Worm (Caenorhabditis elegans) whole organism, L2 larva: ENCODE measurements around the gene spe-49.
A peak's percentile ranks its signal among the peaks of the same experiment; 100 is the strongest.

Source experiments
- F13H6.1 ChIP-seq: sonication (generic microtip); optimal IDR thresholded peaks from 2 replicates; lab custom pipeline; 2016; ENCODE audit warnings: missing genetic modification characterization, missing compliant biosample characterization
- R02D3.7 ChIP-seq: fragments of 150-350 bp; optimal IDR thresholded peaks from 2 replicates; lab custom pipeline; 2014; ENCODE audit warnings: missing biosample characterization, missing genetic modification characterization
- Y55F3AM.14 ChIP-seq: fragments of 200-800 bp; sonication (Bioruptor generic); optimal IDR thresholded peaks from 2 replicates; lab custom pipeline; 2018; ENCODE audit warnings: mild to moderate bottlenecking, missing genetic modification characterization, missing compliant biosample characterization
- alr-1 ChIP-seq: fragments of 150-350 bp; optimal IDR thresholded peaks from 2 replicates; lab custom pipeline; 2014; ENCODE audit warnings: missing biosample characterization, missing genetic modification characterization
- ama-1 ChIP-seq: fragments of 150-350 bp; optimal IDR thresholded peaks from 2 replicates; lab custom pipeline; 2018; ENCODE audit warnings: inconsistent platforms
- blmp-1 ChIP-seq: sonication (generic microtip); optimal IDR thresholded peaks from 2 replicates; lab custom pipeline; 2017; ENCODE audit warnings: missing genetic modification characterization, mild to moderate bottlenecking, missing compliant biosample characterization, antibody characterized with exemption, moderate library complexity; ENCODE audit not compliant: insufficient read depth
- ceh-16 ChIP-seq: fragments of 150-350 bp; optimal IDR thresholded peaks from 2 replicates; lab custom pipeline; 2014; ENCODE audit warnings: missing biosample characterization, missing genetic modification characterization
- ceh-82 ChIP-seq: fragments of 150-350 bp; optimal IDR thresholded peaks from 2 replicates; lab custom pipeline; 2014; ENCODE audit warnings: missing biosample characterization, missing genetic modification characterization
- crh-2 ChIP-seq: sonication (generic microtip); optimal IDR thresholded peaks from 2 replicates; lab custom pipeline; 2017; ENCODE audit warnings: missing biosample characterization, missing genetic modification characterization
- dmd-4 ChIP-seq: sonication (generic microtip); optimal IDR thresholded peaks from 2 replicates; lab custom pipeline; 2017; ENCODE audit warnings: missing biosample characterization, missing genetic modification characterization
- elt-3 ChIP-seq: sonication (generic microtip); optimal IDR thresholded peaks from 2 replicates; lab custom pipeline; 2017; ENCODE audit warnings: missing biosample characterization, missing genetic modification characterization
- fos-1 ChIP-seq: fragments of 150-350 bp; optimal IDR thresholded peaks from 2 replicates; lab custom pipeline; 2014; ENCODE audit warnings: missing biosample characterization, missing genetic modification characterization
- lin-11 ChIP-seq: fragments of 150-350 bp; sonication (generic microtip); optimal IDR thresholded peaks from 2 replicates; lab custom pipeline; 2014; ENCODE audit warnings: missing biosample characterization, missing genetic modification characterization, inconsistent platforms, mixed read lengths
- lin-13 ChIP-seq: fragments of 150-350 bp; optimal IDR thresholded peaks from 2 replicates; lab custom pipeline; 2014; ENCODE audit warnings: missing biosample characterization, missing genetic modification reagents, missing genetic modification characterization
- lin-39 ChIP-seq: fragments of 150-350 bp; optimal IDR thresholded peaks from 2 replicates; lab custom pipeline; 2014; ENCODE audit warnings: missing biosample characterization, missing genetic modification reagents, missing genetic modification characterization
- mab-5 ChIP-seq: fragments of 150-350 bp; optimal IDR thresholded peaks from 2 replicates; lab custom pipeline; 2014; ENCODE audit warnings: missing biosample characterization, missing genetic modification characterization
- mbf-1 ChIP-seq: sonication (generic microtip); optimal IDR thresholded peaks from 2 replicates; lab custom pipeline; 2017; ENCODE audit warnings: missing biosample characterization, missing genetic modification characterization
- mdl-1 ChIP-seq, 2 experiments: fragments of 150-350 bp in 1 of 2; sonication (generic microtip) in 1 of 2; optimal IDR thresholded peaks; 2 replicates each; lab custom pipeline; 2017; ENCODE audit warnings: missing biosample characterization in 2 of 2, missing genetic modification characterization in 2 of 2
- nhr-10 ChIP-seq: sonication (generic microtip); optimal IDR thresholded peaks from 2 replicates; lab custom pipeline; 2017; ENCODE audit warnings: missing biosample characterization, missing genetic modification characterization
- nhr-11 ChIP-seq: fragments of 150-350 bp; optimal IDR thresholded peaks from 2 replicates; lab custom pipeline; 2014; ENCODE audit warnings: missing biosample characterization, missing genetic modification characterization
- nhr-12 ChIP-seq: fragments of 150-350 bp; optimal IDR thresholded peaks from 2 replicates; lab custom pipeline; 2014; ENCODE audit warnings: missing biosample characterization, missing genetic modification characterization
- nhr-129 ChIP-seq: fragments of 150-350 bp; optimal IDR thresholded peaks from 2 replicates; lab custom pipeline; 2014; ENCODE audit warnings: missing biosample characterization, missing genetic modification characterization
- nhr-21 ChIP-seq: fragments of 150-350 bp; optimal IDR thresholded peaks from 2 replicates; lab custom pipeline; 2014; ENCODE audit warnings: missing biosample characterization, missing genetic modification characterization
- nhr-23 ChIP-seq: fragments of 150-350 bp; optimal IDR thresholded peaks from 2 replicates; lab custom pipeline; 2014; ENCODE audit warnings: missing biosample characterization, missing genetic modification reagents, missing genetic modification characterization
- nhr-237 ChIP-seq: fragments of 150-350 bp; optimal IDR thresholded peaks from 2 replicates; lab custom pipeline; 2014; ENCODE audit warnings: missing biosample characterization, missing genetic modification characterization
- nhr-25 ChIP-seq: fragments of 150-350 bp; sonication (generic microtip); optimal IDR thresholded peaks from 3 replicates; lab custom pipeline; 2014; ENCODE audit warnings: missing biosample characterization, missing genetic modification characterization
- nhr-6 ChIP-seq: fragments of 150-350 bp; optimal IDR thresholded peaks from 2 replicates; lab custom pipeline; 2014; ENCODE audit warnings: missing biosample characterization, missing genetic modification characterization
- peb-1 ChIP-seq: fragments of 150-350 bp; optimal IDR thresholded peaks from 2 replicates; lab custom pipeline; 2014; ENCODE audit warnings: missing biosample characterization, missing genetic modification characterization
- sem-4 ChIP-seq: fragments of 150-350 bp; optimal IDR thresholded peaks from 2 replicates; lab custom pipeline; 2014; ENCODE audit warnings: missing biosample characterization, missing genetic modification reagents, missing genetic modification characterization
- skn-1 ChIP-seq: sonication (generic microtip); optimal IDR thresholded peaks from 2 replicates; lab custom pipeline; 2017; ENCODE audit warnings: missing biosample characterization, missing genetic modification characterization
- sma-3 ChIP-seq: sonication (generic microtip); optimal IDR thresholded peaks from 2 replicates; lab custom pipeline; 2016; ENCODE audit warnings: missing genetic modification reagents, missing genetic modification characterization, missing compliant biosample characterization
- sma-9 ChIP-seq, 2 experiments: fragments of 150-350 bp in 1 of 2; sonication (generic microtip) in 1 of 2; optimal IDR thresholded peaks; 2 replicates each; lab custom pipeline; 2014 to 2016; ENCODE audit warnings: missing genetic modification characterization in 2 of 2, mild to moderate bottlenecking in 1 of 2, missing biosample characterization in 1 of 2, missing compliant biosample characterization in 1 of 2, missing genetic modification reagents in 1 of 2, moderate library complexity in 1 of 2
- snpc-4 ChIP-seq: fragments of 150-350 bp; optimal IDR thresholded peaks from 2 replicates; lab custom pipeline; 2014; ENCODE audit warnings: missing biosample characterization, missing genetic modification characterization
- unc-55 ChIP-seq: fragments of 150-350 bp; sonication (generic microtip); optimal IDR thresholded peaks from 3 replicates; lab custom pipeline; 2014; ENCODE audit warnings: missing biosample characterization, missing genetic modification reagents, missing genetic modification characterization
- unc-62 ChIP-seq: fragments of 150-350 bp; optimal IDR thresholded peaks from 2 replicates; lab custom pipeline; 2014; ENCODE audit warnings: missing biosample characterization, missing genetic modification reagents, missing genetic modification characterization
- zag-1 ChIP-seq: fragments of 150-350 bp; optimal IDR thresholded peaks from 2 replicates; lab custom pipeline; 2014; ENCODE audit warnings: missing biosample characterization, missing genetic modification characterization
- ztf-1 ChIP-seq: fragments of 200-800 bp; sonication (Bioruptor generic); conservative IDR thresholded peaks from 2 replicates; pipeline ENCODE4 v1.3.6; 2022; ENCODE audit warnings: missing genetic modification characterization, missing compliant biosample characterization
- ztf-11 ChIP-seq: sonication (generic microtip); optimal IDR thresholded peaks from 2 replicates; lab custom pipeline; 2017; ENCODE audit warnings: missing biosample characterization, missing genetic modification characterization
- ztf-4 ChIP-seq: fragments of 150-350 bp; optimal IDR thresholded peaks from 2 replicates; lab custom pipeline; 2014; ENCODE audit warnings: missing biosample characterization, missing genetic modification characterization

Gene spe-49

ce11 chrV:6319358-6319757 is 38.2 kb downstream of the spe-49 start (continued):
- TF ChIP-seq mab-5 (no peak), ztf-11 (tag; lab: Kevin White, UChicago) (no peak), nhr-237 (tag; lab: Kevin White, UChicago) (no peak), sma-3 (GFP tag; lab: Kevin White, UChicago) (peak; percentile 68), mbf-1 (tag; lab: Kevin White, UChicago) (no peak), sem-4 (tag; lab: Kevin White, UChicago) (no peak)

DNA sequence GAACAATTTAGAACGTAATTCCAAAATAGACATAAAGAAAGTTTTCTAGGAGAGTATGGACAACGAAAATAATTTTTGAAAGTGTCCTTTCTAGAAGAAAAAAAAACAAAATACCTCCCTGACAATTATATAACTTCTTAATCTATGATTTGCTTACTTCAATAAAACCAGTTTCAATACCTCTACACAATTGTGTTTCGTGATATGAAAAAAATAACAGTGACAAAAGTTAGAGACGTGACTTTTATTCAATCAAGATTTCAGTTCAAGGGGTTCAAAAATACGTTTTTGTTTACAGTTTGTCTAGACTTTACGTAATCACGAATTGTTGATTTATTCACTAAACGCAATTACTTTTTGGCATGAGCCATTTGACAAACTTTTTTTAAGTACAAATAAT is 40.1 kb downstream of the spe-49 start:
- TF ChIP-seq lin-39 = no peak
- no peak for TF ChIP-seq nhr-23 (tag; lab: Kevin White, UChicago)
- no peak for TF ChIP-seq Y55F3AM.14 (GFP tag; lab: Kevin White, UChicago)
- TF ChIP-seq nhr-12 (tag; lab: Kevin White, UChicago) = no peak
- TF ChIP-seq nhr-21 = no peak
- TF ChIP-seq, all 48 proteins: peak for 0

- TF ChIP-seq nhr-237 (tag; lab: Kevin White, UChicago) = no peak
- peak; percentile 27 for TF ChIP-seq blmp-1 (tag; lab: Kevin White, UChicago)
- peak; percentile 32 for TF ChIP-seq nhr-25 (tag; lab: Kevin White, UChicago)
- TF ChIP-seq sma-9 (GFP tag; optimal IDR thresholded peaks at IDR 0.05; lab: Kevin White, UChicago) = peak; percentile 5
- TF ChIP-seq sma-9 (tag; optimal IDR thresholded peaks at IDR 0.05; lab: Kevin White, UChicago) = no peak
These were observed 40.6 kb downstream of the spe-49 start, which contains the start of gene T28C12.15 for ce11 chrV:6321733-6322198. T28C12.15 (minus strand) TSS chrV:6321783.

ce11 chrV:6322749-6323367 is 41.7 kb downstream of the spe-49 start:
- TF ChIP-seq R02D3.7 (tag; lab: Kevin White, UChicago) (no peak), sma-9 (GFP tag; optimal IDR thresholded peaks at IDR 0.05; lab: Kevin White, UChicago) (peak; percentile 69), sma-9 (tag; optimal IDR thresholded peaks at IDR 0.05; lab: Kevin White, UChicago) (no peak), nhr-10 (tag; lab: Kevin White, UChicago) (no peak), blmp-1 (tag; lab: Kevin White, UChicago) (peak; percentile 3), unc-62 (GFP tag; lab: Kevin White, UChicago) (no peak), crh-2 (peak; percentile 3), nhr-11 (tag; lab: Kevin White, UChicago) (no peak), fos-1 (tag; lab: Kevin White, UChicago) (peak; percentile 14), skn-1 (tag; lab: Kevin White, UChicago) (no peak), nhr-21 (peak; percentile 60), Y55F3AM.14 (GFP tag; lab: Kevin White, UChicago) (no peak), nhr-129 (tag; lab: Kevin White, UChicago) (peak; percentile 52), nhr-25 (tag; lab: Kevin White, UChicago) (peak; percentile 75), ztf-4 (peak; percentile 15), sma-3 (GFP tag; lab: Kevin White, UChicago) (peak; percentile 80), mab-5 (no peak)

DNA sequence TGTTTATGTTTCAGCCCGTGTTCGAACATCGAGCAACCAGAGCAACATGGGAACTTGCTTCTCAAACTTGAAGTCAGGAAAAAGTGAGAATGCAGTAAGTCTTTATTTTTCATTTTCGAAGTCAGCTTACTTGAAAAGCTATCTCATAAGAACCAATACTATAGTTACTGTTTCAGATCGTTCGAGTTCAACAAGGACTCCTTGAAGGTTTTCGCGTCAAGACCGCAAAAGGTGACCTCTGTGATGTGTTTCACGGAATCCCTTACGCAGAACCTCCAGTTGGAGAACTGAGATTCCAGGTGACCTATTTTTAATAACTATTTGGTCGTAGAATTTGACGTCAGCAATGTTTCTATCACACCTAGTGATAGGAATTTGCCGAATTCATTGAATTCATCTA is 42.4 kb downstream of the spe-49 start:
- TF ChIP-seq nhr-23 (tag; lab: Kevin White, UChicago) (no peak), mbf-1 (tag; lab: Kevin White, UChicago) (no peak), alr-1 (tag; lab: Kevin White, UChicago) (no peak), ama-1 (no peak), lin-39 (no peak), nhr-129 (tag; lab: Kevin White, UChicago) (no peak), ceh-82 (no peak)

- no peak for TF ChIP-seq F13H6.1 (tag; lab: Kevin White, UChicago)
- no peak for TF ChIP-seq dmd-4
- TF ChIP-seq peb-1 = no peak
- peak; percentile 38 for TF ChIP-seq sma-3 (GFP tag; lab: Kevin White, UChicago)
- no peak for TF ChIP-seq mbf-1 (tag; lab: Kevin White, UChicago)
- no peak for TF ChIP-seq nhr-6
- TF ChIP-seq nhr-23 (tag; lab: Kevin White, UChicago) = no peak
- TF ChIP-seq ztf-1 = no peak
- no peak for TF ChIP-seq snpc-4
- no peak for TF ChIP-seq Y55F3AM.14 (GFP tag; lab: Kevin White, UChicago)
- no peak for TF ChIP-seq fos-1 (tag; lab: Kevin White, UChicago)
- no peak for TF ChIP-seq mdl-1 (tag; optimal IDR thresholded peaks at IDR 0.05; lab: Kevin White, UChicago)
- TF ChIP-seq crh-2 = peak; percentile 33
- TF ChIP-seq ama-1 = no peak
- TF ChIP-seq lin-11 (tag; lab: Kevin White, UChicago) = no peak
- TF ChIP-seq nhr-237 (tag; lab: Kevin White, UChicago) = no peak
- no peak for TF ChIP-seq sem-4 (tag; lab: Kevin White, UChicago)
- TF ChIP-seq nhr-12 (tag; lab: Kevin White, UChicago) = no peak
- no peak for TF ChIP-seq elt-3 (tag; lab: Kevin White, UChicago)
- no peak for TF ChIP-seq ceh-16 (tag; lab: Kevin White, UChicago)
- TF ChIP-seq nhr-21 = peak; percentile 8
- no peak for TF ChIP-seq sma-9 (GFP tag; optimal IDR thresholded peaks at IDR 0.05; lab: Kevin White, UChicago)
- no peak for TF ChIP-seq sma-9 (tag; optimal IDR thresholded peaks at IDR 0.05; lab: Kevin White, UChicago)
- no peak for TF ChIP-seq nhr-129 (tag; lab: Kevin White, UChicago)
- no peak for TF ChIP-seq unc-55
- no peak for TF ChIP-seq lin-13 (GFP tag; lab: Kevin White, UChicago)
- no peak for TF ChIP-seq zag-1 (tag; lab: Kevin White, UChicago)
These were observed 45.2 kb downstream of the spe-49 start for ce11 chrV:6326394-6326793.
